Fruit fly (Drosophila melanogaster): ENCODE data around the gene del.

dm6 chr2L:21111849-21112248 is 36.5 kb downstream of the del start:
- TF ChIP-seq Clk (GFP tag; optimal IDR thresholded peaks at IDR 0.05), result no peak
- TF ChIP-seq CG5204 (GFP tag; optimal IDR thresholded peaks at IDR 0.05), result no peak
- no peak for TF ChIP-seq toe (GFP tag; optimal IDR thresholded peaks at IDR 0.05)
- no peak for TF ChIP-seq cnc (optimal IDR thresholded peaks at IDR 0.05)
- no peak for TF ChIP-seq ovo (GFP tag; optimal IDR thresholded peaks at IDR 0.05)
- no peak for TF ChIP-seq tj (GFP tag; optimal IDR thresholded peaks at IDR 0.05)
- no peak for TF ChIP-seq Crg-1 (GFP tag; optimal IDR thresholded peaks at IDR 0.05)
- no peak for TF ChIP-seq CG11617 (GFP tag; optimal IDR thresholded peaks at IDR 0.05)
- TF ChIP-seq kay (GFP tag; ENCODE audit: borderline replicate concordance), result no peak
- TF ChIP-seq bab1 (GFP tag; optimal IDR thresholded peaks at IDR 0.05), result no peak
- TF ChIP-seq CG7101 (tag; optimal IDR thresholded peaks at IDR 0.05), result no peak
- no peak for TF ChIP-seq CG33017 (tag; optimal IDR thresholded peaks at IDR 0.05)
- no peak for TF ChIP-seq CG1620 (GFP tag; optimal IDR thresholded peaks at IDR 0.05)
- TF ChIP-seq Hr96 (GFP tag; optimal IDR thresholded peaks at IDR 0.05), result no peak
